Fruit fly (Drosophila melanogaster) S2 (cell line): ENCODE measurements around the gene Coq4.

ENCODE experiments used
- CG8478 ChIP-seq: fragments of >200 bp; optimal IDR thresholded peaks from 2 replicates; lab custom pipeline; 2018
- CTCF ChIP-seq, 2 experiments: fragments of >200 bp; optimal IDR thresholded peaks; 2 replicates each; lab custom pipeline; 2018

- TF ChIP-seq CTCF (optimal IDR thresholded peaks at IDR 0.05; lab: Kevin White, UChicago), result no peak
- no peak for TF ChIP-seq CG8478
Measured at dm6 chr3L:17400911-17401310, 32.5 kb downstream of the Coq4 start.
